Worm (Caenorhabditis elegans) whole organism, early embryonic: Measurements from ENCODE around the gene dhs-11.

Source experiments
- ama-1 ChIP-seq: fragments of 150-350 bp; optimal IDR thresholded peaks from 2 replicates; lab custom pipeline; 2014
- ceh-13 ChIP-seq: fragments of 200-800 bp; sonication (Bioruptor generic); optimal IDR thresholded peaks from 2 replicates; lab custom pipeline; 2018; ENCODE audit warnings: mild to moderate bottlenecking, missing genetic modification characterization, missing compliant biosample characterization
- hmbx-1 ChIP-seq: sonication (generic microtip); optimal IDR thresholded peaks from 2 replicates; lab custom pipeline; 2016; ENCODE audit warnings: mild to moderate bottlenecking, missing genetic modification characterization, missing compliant biosample characterization
- scrt-1 ChIP-seq: fragments of 200-800 bp; sonication (Bioruptor generic); IDR thresholded peaks from 2 replicates; pipeline ENCODE4 v1.3.6; 2022; ENCODE audit warnings: missing genetic modification characterization, missing compliant biosample characterization
- tbx-37 ChIP-seq: fragments of 200-800 bp; sonication (Bioruptor generic); conservative IDR thresholded peaks from 2 replicates; pipeline ENCODE4 v1.3.6; 2022; ENCODE audit warnings: missing genetic modification reagents, missing genetic modification characterization, missing compliant biosample characterization

- TF ChIP-seq hmbx-1 (tag; lab: Kevin White, UChicago): no peak
- TF ChIP-seq tbx-37 (GFP tag; lab: Robert Waterston, UW): no peak
- TF ChIP-seq ama-1: no peak
- TF ChIP-seq scrt-1 (GFP tag; lab: Robert Waterston, UW): no peak
- no peak for TF ChIP-seq ceh-13 (GFP tag; lab: Kevin White, UChicago)
These were observed at the start of gene dhs-11, which contains the start of gene orc-1 for ce11 chrIII:10642781-10643180.
